Worm (Caenorhabditis elegans) whole organism, late embryonic: ENCODE results near the gene srx-22.

Experiments used
- C08G9.2 ChIP-seq: sonication (generic microtip); optimal IDR thresholded peaks from 2 replicates; lab custom pipeline; 2016; ENCODE audit warnings: mild to moderate bottlenecking, missing genetic modification characterization, moderate library complexity, missing compliant biosample characterization
- F13H6.1 ChIP-seq: sonication (generic microtip); optimal IDR thresholded peaks from 2 replicates; lab custom pipeline; 2016; ENCODE audit warnings: missing genetic modification characterization, missing compliant biosample characterization
- K02D7.2 ChIP-seq: sonication (generic microtip); optimal IDR thresholded peaks from 2 replicates; lab custom pipeline; 2017; ENCODE audit warnings: mild to moderate bottlenecking, missing genetic modification characterization, missing compliant biosample characterization
- ahr-1 ChIP-seq: sonication (generic microtip); optimal IDR thresholded peaks from 2 replicates; lab custom pipeline; 2016; ENCODE audit warnings: missing genetic modification characterization, missing compliant biosample characterization
- ama-1 ChIP-seq: fragments of 150-350 bp; optimal IDR thresholded peaks from 2 replicates; lab custom pipeline; 2014
- ceh-14 ChIP-seq: sonication (generic microtip); optimal IDR thresholded peaks from 2 replicates; lab custom pipeline; 2016; ENCODE audit warnings: missing genotype, missing genetic modification characterization, missing compliant biosample characterization
- ceh-30 ChIP-seq: fragments of 150-350 bp; optimal IDR thresholded peaks from 2 replicates; lab custom pipeline; 2014; ENCODE audit warnings: missing biosample characterization, missing genetic modification characterization
- ceh-31 ChIP-seq: sonication (generic microtip); optimal IDR thresholded peaks from 2 replicates; lab custom pipeline; 2016; ENCODE audit warnings: missing genetic modification characterization, missing compliant biosample characterization
- ceh-48 ChIP-seq: sonication (generic microtip); optimal IDR thresholded peaks from 2 replicates; lab custom pipeline; 2016; ENCODE audit warnings: missing genetic modification characterization, inconsistent platforms, missing compliant biosample characterization
- dmd-4 ChIP-seq: sonication (generic microtip); optimal IDR thresholded peaks from 2 replicates; lab custom pipeline; 2016; ENCODE audit warnings: borderline replicate concordance, missing genetic modification characterization, missing compliant biosample characterization
- dve-1 ChIP-seq: sonication (generic microtip); optimal IDR thresholded peaks from 2 replicates; lab custom pipeline; 2017; ENCODE audit warnings: antibody characterized with exemption, mild to moderate bottlenecking, missing genetic modification characterization, missing compliant biosample characterization
- elt-2 ChIP-seq: sonication (generic microtip); optimal IDR thresholded peaks from 2 replicates; lab custom pipeline; 2016; ENCODE audit warnings: missing genetic modification reagents, missing genetic modification characterization, missing compliant biosample characterization
- elt-4 ChIP-seq: sonication (generic microtip); optimal IDR thresholded peaks from 2 replicates; lab custom pipeline; 2016; ENCODE audit warnings: missing genetic modification characterization, missing compliant biosample characterization
- fax-1 ChIP-seq: sonication (generic microtip); optimal IDR thresholded peaks from 2 replicates; lab custom pipeline; 2016; ENCODE audit warnings: missing genotype, missing genetic modification characterization, missing compliant biosample characterization
- fkh-10 ChIP-seq: fragments of 150-350 bp; optimal IDR thresholded peaks from 2 replicates; lab custom pipeline; 2014; ENCODE audit warnings: missing biosample characterization, missing genetic modification reagents, missing genetic modification characterization
- hlh-30 ChIP-seq: sonication (generic microtip); optimal IDR thresholded peaks from 2 replicates; lab custom pipeline; 2017; ENCODE audit warnings: antibody characterized with exemption, missing genetic modification characterization, missing compliant biosample characterization; ENCODE audit not compliant: insufficient read depth
- hlh-8 ChIP-seq: sonication (generic microtip); optimal IDR thresholded peaks from 2 replicates; lab custom pipeline; 2016; ENCODE audit warnings: missing genotype, missing genetic modification characterization, missing compliant biosample characterization
- lim-6 ChIP-seq: sonication (generic microtip); optimal IDR thresholded peaks from 2 replicates; lab custom pipeline; 2016; ENCODE audit warnings: missing genetic modification characterization, missing compliant biosample characterization
- lin-11 ChIP-seq: fragments of 200-800 bp; sonication (Bioruptor generic); optimal IDR thresholded peaks from 2 replicates; lab custom pipeline; 2018; ENCODE audit warnings: mild to moderate bottlenecking, missing genetic modification characterization, missing compliant biosample characterization
- mec-3 ChIP-seq: sonication (generic microtip); optimal IDR thresholded peaks from 2 replicates; lab custom pipeline; 2016; ENCODE audit warnings: borderline replicate concordance, missing genetic modification characterization, missing compliant biosample characterization
- nhr-11 ChIP-seq: fragments of 150-350 bp; optimal IDR thresholded peaks from 2 replicates; lab custom pipeline; 2014; ENCODE audit warnings: missing biosample characterization, missing genetic modification characterization
- nhr-232 ChIP-seq: sonication (generic microtip); optimal IDR thresholded peaks from 2 replicates; lab custom pipeline; 2016; ENCODE audit warnings: missing genetic modification characterization, missing compliant biosample characterization
- odd-2 ChIP-seq: sonication (generic microtip); optimal IDR thresholded peaks from 2 replicates; lab custom pipeline; 2017; ENCODE audit warnings: antibody characterized with exemption, mild to moderate bottlenecking, missing genetic modification characterization, missing compliant biosample characterization
- pat-9 ChIP-seq: fragments of 200-800 bp; sonication (Bioruptor generic); optimal IDR thresholded peaks from 2 replicates; lab custom pipeline; 2018; ENCODE audit warnings: mild to moderate bottlenecking, missing genetic modification characterization, moderate library complexity, missing compliant biosample characterization
- pha-2 ChIP-seq: sonication (generic microtip); optimal IDR thresholded peaks from 2 replicates; lab custom pipeline; 2017; ENCODE audit warnings: mild to moderate bottlenecking, missing genetic modification characterization, missing compliant biosample characterization
- pqm-1 ChIP-seq: sonication (generic microtip); optimal IDR thresholded peaks from 2 replicates; lab custom pipeline; 2016; ENCODE audit warnings: missing genetic modification characterization, missing compliant biosample characterization
- pros-1 ChIP-seq: fragments of 150-350 bp; optimal IDR thresholded peaks from 2 replicates; lab custom pipeline; 2014; ENCODE audit warnings: missing biosample characterization, missing genetic modification reagents, missing genetic modification characterization
- rnt-1 ChIP-seq: sonication (generic microtip); optimal IDR thresholded peaks from 2 replicates; lab custom pipeline; 2016; ENCODE audit warnings: missing genetic modification characterization, missing compliant biosample characterization
- sdc-2 ChIP-seq: sonication (generic microtip); optimal IDR thresholded peaks from 2 replicates; lab custom pipeline; 2016; ENCODE audit warnings: missing genotype, missing genetic modification characterization, missing compliant biosample characterization
- sox-2 ChIP-seq: fragments of 200-800 bp; sonication (Bioruptor generic); IDR thresholded peaks from 2 replicates; pipeline ENCODE4 v1.3.6; 2022; ENCODE audit warnings: missing genetic modification reagents, missing genetic modification characterization, missing compliant biosample characterization
- tbx-2 ChIP-seq: sonication (generic microtip); optimal IDR thresholded peaks from 2 replicates; lab custom pipeline; 2016; ENCODE audit warnings: missing genetic modification characterization, missing compliant biosample characterization
- tbx-7 ChIP-seq: sonication (generic microtip); optimal IDR thresholded peaks from 2 replicates; lab custom pipeline; 2016; ENCODE audit warnings: missing genotype, missing genetic modification characterization, missing compliant biosample characterization
- unc-3 ChIP-seq, 2 experiments: fragments of 200-800 bp in 1 of 2; sonication (Bioruptor generic) in 1 of 2; sonication (generic microtip) in 1 of 2; conservative IDR thresholded peaks in 1 of 2; optimal IDR thresholded peaks in 1 of 2; 2 replicates each; pipeline versions ENCODE4 v1.3.6 to Lab custom; 2016 to 2022; ENCODE audit warnings: missing compliant biosample characterization in 2 of 2, missing genetic modification characterization in 2 of 2, missing genetic modification reagents in 1 of 2
- unc-42 ChIP-seq: sonication (generic microtip); optimal IDR thresholded peaks from 2 replicates; lab custom pipeline; 2016; ENCODE audit warnings: missing genotype, missing genetic modification characterization, missing compliant biosample characterization
- unc-86 ChIP-seq: sonication (generic microtip); optimal IDR thresholded peaks from 2 replicates; lab custom pipeline; 2016; ENCODE audit warnings: missing genetic modification characterization, missing compliant biosample characterization

Gene srx-22

ce11 chrV:712882-713281 is 33.1 kb downstream of the srx-22 start, which contains the start of gene cyp-33C11:
TSS of gene cyp-33C11 (minus strand) at chrV:712982.
- TF ChIP-seq nhr-11: no peak
- TF ChIP-seq sdc-2 (tag; lab: Kevin White, UChicago): no peak
- TF ChIP-seq unc-42 (tag; lab: Kevin White, UChicago): no peak
- TF ChIP-seq tbx-7: no peak
- no peak for TF ChIP-seq pros-1 (tag; lab: Kevin White, UChicago)
- TF ChIP-seq elt-4 (tag; lab: Kevin White, UChicago): no peak
- TF ChIP-seq elt-2 (tag; lab: Kevin White, UChicago): no peak
- no peak for TF ChIP-seq unc-3 (GFP tag; conservative IDR thresholded peaks at IDR 0.05; lab: Robert Waterston, UW)
- no peak for TF ChIP-seq unc-3 (tag; optimal IDR thresholded peaks at IDR 0.05; lab: Kevin White, UChicago)
- no peak for TF ChIP-seq mec-3 (tag; lab: Kevin White, UChicago)
- TF ChIP-seq lim-6 (tag; lab: Kevin White, UChicago): no peak
- no peak for TF ChIP-seq odd-2 (tag; lab: Kevin White, UChicago)
- no peak for TF ChIP-seq ceh-31 (tag; lab: Kevin White, UChicago)
- no peak for TF ChIP-seq unc-86
- no peak for TF ChIP-seq fkh-10 (GFP tag; lab: Kevin White, UChicago)
- no peak for TF ChIP-seq nhr-232 (tag; lab: Kevin White, UChicago)
- TF ChIP-seq rnt-1 (tag; lab: Kevin White, UChicago): no peak
- TF ChIP-seq fax-1 (tag; lab: Kevin White, UChicago): no peak
- no peak for TF ChIP-seq hlh-30 (tag; lab: Kevin White, UChicago)
- no peak for TF ChIP-seq C08G9.2

- no peak for TF ChIP-seq K02D7.2 (tag; lab: Kevin White, UChicago)
- no peak for TF ChIP-seq ahr-1 (tag; lab: Kevin White, UChicago)
- TF ChIP-seq hlh-8 (tag; lab: Kevin White, UChicago): no peak
- TF ChIP-seq sox-2 (GFP tag; lab: Robert Waterston, UW): no peak
- TF ChIP-seq pat-9: no peak
- TF ChIP-seq elt-2 (tag; lab: Kevin White, UChicago): no peak
- no peak for TF ChIP-seq ceh-48 (tag; lab: Kevin White, UChicago)
- TF ChIP-seq F13H6.1 (tag; lab: Kevin White, UChicago): no peak
- no peak for TF ChIP-seq pha-2 (tag; lab: Kevin White, UChicago)
- TF ChIP-seq tbx-2 (tag; lab: Kevin White, UChicago): no peak
- no peak for TF ChIP-seq hlh-30 (tag; lab: Kevin White, UChicago)
- no peak for TF ChIP-seq fax-1 (tag; lab: Kevin White, UChicago)
- TF ChIP-seq lin-11 (tag; lab: Kevin White, UChicago): no peak
These were observed 40.0 kb downstream of the srx-22 start, which contains the start of gene srbc-40 for ce11 chrV:719731-720130. TSS of gene srbc-40 (minus strand) at chrV:719831.

- TF ChIP-seq nhr-232 (tag; lab: Kevin White, UChicago) (no peak), ceh-30 (tag; lab: Kevin White, UChicago) (no peak)
These were observed 43.1 kb downstream of the srx-22 start for ce11 chrV:722889-723288.

ce11 chrV:723895-724352 is 44.2 kb downstream of the srx-22 start, which contains the start of gene fbxb-72:
TSS of gene fbxb-72 (minus strand) at chrV:723952.
- TF ChIP-seq elt-2 (tag; lab: Kevin White, UChicago) (peak; percentile 41), pqm-1 (tag; lab: Kevin White, UChicago) (peak; percentile 3), ama-1 (lab: Kevin White, UChicago) (peak; percentile 26), dve-1 (tag; lab: Kevin White, UChicago) (peak; percentile 56), ceh-14 (no peak), dmd-4 (tag; lab: Kevin White, UChicago) (no peak)
